Worm (Caenorhabditis elegans): ENCODE measurements around the gene egg-2.

- no peak for TF ChIP-seq nhr-10 (tag; optimal IDR thresholded peaks at IDR 0.05)
- TF ChIP-seq ama-1 (optimal IDR thresholded peaks at IDR 0.05), result no peak
- TF ChIP-seq nhr-237 (tag; optimal IDR thresholded peaks at IDR 0.05), result no peak
- no peak for TF ChIP-seq ceh-82 (tag; optimal IDR thresholded peaks at IDR 0.05)
- no peak for TF ChIP-seq egl-43 (GFP tag; IDR thresholded peaks at IDR 0.05)
- no peak for TF ChIP-seq snpc-4 (tag; optimal IDR thresholded peaks at IDR 0.05)
- TF ChIP-seq lin-39 (tag; optimal IDR thresholded peaks at IDR 0.05), result no peak
- TF ChIP-seq fos-1 (tag; optimal IDR thresholded peaks at IDR 0.05), result no peak
- TF ChIP-seq nhr-42 (GFP tag; IDR thresholded peaks at IDR 0.05), result no peak
- no peak for TF ChIP-seq jun-1 (tag; optimal IDR thresholded peaks at IDR 0.05)
- TF ChIP-seq D1046.2 (GFP tag; IDR thresholded peaks at IDR 0.05), result no peak
These were observed 34.8 kb upstream of the egg-2 start, which contains the start of gene nhr-9 for ce11 chrIII:7095156-7095555.

All from whole organism, L4 larva.